Worm (Caenorhabditis elegans) whole organism, L4 larva: Measurements from ENCODE around the gene F40F11.3.

Source experiments
- egl-27 ChIP-seq: sonication (generic microtip); optimal IDR thresholded peaks from 3 replicates; lab custom pipeline; 2017; ENCODE audit warnings: missing biosample characterization, missing genetic modification reagents, missing genetic modification characterization
- nhr-28 ChIP-seq: fragments of 150-350 bp; optimal IDR thresholded peaks from 2 replicates; lab custom pipeline; 2014; ENCODE audit warnings: missing biosample characterization, missing genetic modification characterization
- nhr-77 ChIP-seq: fragments of 150-350 bp; optimal IDR thresholded peaks from 2 replicates; lab custom pipeline; 2014; ENCODE audit warnings: missing biosample characterization, missing genetic modification characterization
- pha-4 ChIP-seq, 2 experiments: fragments of 150-350 bp in 1 of 2; fragments of 200-800 bp in 1 of 2; sonication (Bioruptor generic) in 1 of 2; IDR thresholded peaks in 1 of 2; optimal IDR thresholded peaks in 1 of 2; 2 replicates each; pipeline versions ENCODE4 v1.3.6 to Lab custom; 2014 to 2022; ENCODE audit warnings: missing genetic modification characterization in 2 of 2, missing genetic modification reagents in 2 of 2, missing biosample characterization in 1 of 2, missing compliant biosample characterization in 1 of 2
- sdz-12 ChIP-seq: fragments of 200-800 bp; sonication (Bioruptor generic); optimal IDR thresholded peaks from 2 replicates; lab custom pipeline; 2018; ENCODE audit warnings: mild to moderate bottlenecking, missing genetic modification characterization, missing compliant biosample characterization

DNA sequence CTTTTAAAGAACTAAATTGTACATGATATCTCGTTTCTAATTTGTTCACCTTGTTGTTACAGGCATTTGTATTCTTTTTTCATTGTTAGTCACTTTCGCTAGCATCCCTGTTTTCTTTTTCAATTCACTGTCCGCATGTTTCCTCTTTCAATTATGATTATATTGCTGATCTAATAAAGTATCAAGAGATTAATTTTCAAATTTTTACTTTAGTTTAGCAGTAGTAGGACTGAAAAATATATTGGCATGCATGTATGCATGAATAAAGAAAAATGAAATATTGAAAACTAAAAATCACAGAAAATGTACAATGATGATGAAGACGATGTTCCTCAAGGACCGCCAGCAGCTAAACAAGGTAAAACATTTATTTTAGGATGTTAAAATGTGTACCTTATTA is 44.2 kb upstream of the F40F11.3 start, which contains the start of gene rbm-17:
- no peak for TF ChIP-seq pha-4 (GFP tag; IDR thresholded peaks at IDR 0.05; lab: Robert Waterston, UW)
- no peak for TF ChIP-seq pha-4 (tag; optimal IDR thresholded peaks at IDR 0.05; lab: Kevin White, UChicago)
- no peak for TF ChIP-seq nhr-77 (tag; lab: Kevin White, UChicago)
- TF ChIP-seq egl-27 (tag; lab: Kevin White, UChicago): no peak
- TF ChIP-seq nhr-28 (tag; lab: Kevin White, UChicago): no peak
- TF ChIP-seq sdz-12 (GFP tag; lab: Kevin White, UChicago): no peak
